Worm (Caenorhabditis elegans) whole organism, late embryonic: Measurements from ENCODE around the gene glt-7.

Source experiments
- C08G9.2 ChIP-seq: sonication (generic microtip); optimal IDR thresholded peaks from 2 replicates; lab custom pipeline; 2016; ENCODE audit warnings: mild to moderate bottlenecking, missing genetic modification characterization, moderate library complexity, missing compliant biosample characterization
- C38D4.7 ChIP-seq: fragments of 200-800 bp; sonication (Bioruptor generic); optimal IDR thresholded peaks from 2 replicates; lab custom pipeline; 2018; ENCODE audit warnings: mild to moderate bottlenecking, missing genetic modification characterization, moderate library complexity, missing compliant biosample characterization
- F13H6.1 ChIP-seq: sonication (generic microtip); optimal IDR thresholded peaks from 2 replicates; lab custom pipeline; 2016; ENCODE audit warnings: missing genetic modification characterization, missing compliant biosample characterization
- T23F11.4 ChIP-seq: fragments of 200-800 bp; sonication (Bioruptor generic); optimal IDR thresholded peaks from 2 replicates; lab custom pipeline; 2018; ENCODE audit warnings: mild to moderate bottlenecking, missing genetic modification characterization, missing compliant biosample characterization
- ahr-1 ChIP-seq: sonication (generic microtip); optimal IDR thresholded peaks from 2 replicates; lab custom pipeline; 2016; ENCODE audit warnings: missing genetic modification characterization, missing compliant biosample characterization
- ama-1 ChIP-seq: fragments of 150-350 bp; optimal IDR thresholded peaks from 2 replicates; lab custom pipeline; 2014
- ceh-18 ChIP-seq: sonication (generic microtip); optimal IDR thresholded peaks from 2 replicates; lab custom pipeline; 2016; ENCODE audit warnings: missing genetic modification characterization, missing compliant biosample characterization
- ceh-22 ChIP-seq: sonication (generic microtip); optimal IDR thresholded peaks from 2 replicates; lab custom pipeline; 2017; ENCODE audit warnings: missing biosample characterization, missing genetic modification characterization
- ceh-31 ChIP-seq: sonication (generic microtip); optimal IDR thresholded peaks from 2 replicates; lab custom pipeline; 2016; ENCODE audit warnings: missing genetic modification characterization, missing compliant biosample characterization
- ceh-34 ChIP-seq: sonication (generic microtip); optimal IDR thresholded peaks from 2 replicates; lab custom pipeline; 2016; ENCODE audit warnings: mild to moderate bottlenecking, missing genetic modification characterization, missing compliant biosample characterization
- ceh-45 ChIP-seq: fragments of 200-800 bp; sonication (Bioruptor generic); IDR thresholded peaks from 2 replicates; pipeline ENCODE4 v1.3.6; 2022; ENCODE audit warnings: missing genetic modification reagents, missing genetic modification characterization, missing compliant biosample characterization
- ceh-48 ChIP-seq: sonication (generic microtip); optimal IDR thresholded peaks from 2 replicates; lab custom pipeline; 2016; ENCODE audit warnings: missing genetic modification characterization, inconsistent platforms, missing compliant biosample characterization
- dmd-4 ChIP-seq: sonication (generic microtip); optimal IDR thresholded peaks from 2 replicates; lab custom pipeline; 2016; ENCODE audit warnings: borderline replicate concordance, missing genetic modification characterization, missing compliant biosample characterization
- dve-1 ChIP-seq: sonication (generic microtip); optimal IDR thresholded peaks from 2 replicates; lab custom pipeline; 2017; ENCODE audit warnings: antibody characterized with exemption, mild to moderate bottlenecking, missing genetic modification characterization, missing compliant biosample characterization
- eyg-1 ChIP-seq: sonication (generic microtip); optimal IDR thresholded peaks from 2 replicates; lab custom pipeline; 2016; ENCODE audit warnings: missing genotype, missing genetic modification characterization, missing compliant biosample characterization
- fkh-10 ChIP-seq: fragments of 150-350 bp; optimal IDR thresholded peaks from 2 replicates; lab custom pipeline; 2014; ENCODE audit warnings: missing biosample characterization, missing genetic modification reagents, missing genetic modification characterization
- hlh-30 ChIP-seq: sonication (generic microtip); optimal IDR thresholded peaks from 2 replicates; lab custom pipeline; 2017; ENCODE audit warnings: antibody characterized with exemption, missing genetic modification characterization, missing compliant biosample characterization; ENCODE audit not compliant: insufficient read depth
- hlh-8 ChIP-seq: sonication (generic microtip); optimal IDR thresholded peaks from 2 replicates; lab custom pipeline; 2016; ENCODE audit warnings: missing genotype, missing genetic modification characterization, missing compliant biosample characterization
- lim-6 ChIP-seq: sonication (generic microtip); optimal IDR thresholded peaks from 2 replicates; lab custom pipeline; 2016; ENCODE audit warnings: missing genetic modification characterization, missing compliant biosample characterization
- madf-2 ChIP-seq: sonication (generic microtip); optimal IDR thresholded peaks from 2 replicates; lab custom pipeline; 2017; ENCODE audit warnings: missing genetic modification characterization, missing compliant biosample characterization
- mec-3 ChIP-seq: sonication (generic microtip); optimal IDR thresholded peaks from 2 replicates; lab custom pipeline; 2016; ENCODE audit warnings: borderline replicate concordance, missing genetic modification characterization, missing compliant biosample characterization
- nfya-1 ChIP-seq: sonication (generic microtip); optimal IDR thresholded peaks from 2 replicates; lab custom pipeline; 2017; ENCODE audit warnings: missing genetic modification characterization, mild to moderate bottlenecking, missing compliant biosample characterization, antibody characterized with exemption, moderate library complexity
- npax-4 ChIP-seq: sonication (generic microtip); optimal IDR thresholded peaks from 2 replicates; lab custom pipeline; 2016; ENCODE audit warnings: missing genetic modification characterization, missing compliant biosample characterization
- odd-2 ChIP-seq: sonication (generic microtip); optimal IDR thresholded peaks from 2 replicates; lab custom pipeline; 2017; ENCODE audit warnings: antibody characterized with exemption, mild to moderate bottlenecking, missing genetic modification characterization, missing compliant biosample characterization
- pax-1 ChIP-seq: fragments of 150-350 bp; optimal IDR thresholded peaks from 2 replicates; lab custom pipeline; 2014; ENCODE audit warnings: missing biosample characterization, missing genetic modification characterization
- rnt-1 ChIP-seq: sonication (generic microtip); optimal IDR thresholded peaks from 2 replicates; lab custom pipeline; 2016; ENCODE audit warnings: missing genetic modification characterization, missing compliant biosample characterization
- sox-2 ChIP-seq: fragments of 200-800 bp; sonication (Bioruptor generic); IDR thresholded peaks from 2 replicates; pipeline ENCODE4 v1.3.6; 2022; ENCODE audit warnings: missing genetic modification reagents, missing genetic modification characterization, missing compliant biosample characterization
- tbx-7 ChIP-seq: sonication (generic microtip); optimal IDR thresholded peaks from 2 replicates; lab custom pipeline; 2016; ENCODE audit warnings: missing genotype, missing genetic modification characterization, missing compliant biosample characterization
- unc-3 ChIP-seq, 2 experiments: fragments of 200-800 bp in 1 of 2; sonication (Bioruptor generic) in 1 of 2; sonication (generic microtip) in 1 of 2; conservative IDR thresholded peaks in 1 of 2; optimal IDR thresholded peaks in 1 of 2; 2 replicates each; pipeline versions ENCODE4 v1.3.6 to Lab custom; 2016 to 2022; ENCODE audit warnings: missing compliant biosample characterization in 2 of 2, missing genetic modification characterization in 2 of 2, missing genetic modification reagents in 1 of 2
- unc-55 ChIP-seq: sonication (generic microtip); optimal IDR thresholded peaks from 2 replicates; lab custom pipeline; 2017; ENCODE audit warnings: missing biosample characterization, missing genetic modification reagents, missing genetic modification characterization
- unc-86 ChIP-seq: sonication (generic microtip); optimal IDR thresholded peaks from 2 replicates; lab custom pipeline; 2016; ENCODE audit warnings: missing genetic modification characterization, missing compliant biosample characterization
- zip-5 ChIP-seq: sonication (generic microtip); optimal IDR thresholded peaks from 2 replicates; lab custom pipeline; 2016; ENCODE audit warnings: missing genetic modification characterization, missing compliant biosample characterization
- ztf-16 ChIP-seq: sonication (generic microtip); optimal IDR thresholded peaks from 2 replicates; lab custom pipeline; 2017; ENCODE audit warnings: missing genetic modification characterization, missing compliant biosample characterization

Gene glt-7

DNA sequence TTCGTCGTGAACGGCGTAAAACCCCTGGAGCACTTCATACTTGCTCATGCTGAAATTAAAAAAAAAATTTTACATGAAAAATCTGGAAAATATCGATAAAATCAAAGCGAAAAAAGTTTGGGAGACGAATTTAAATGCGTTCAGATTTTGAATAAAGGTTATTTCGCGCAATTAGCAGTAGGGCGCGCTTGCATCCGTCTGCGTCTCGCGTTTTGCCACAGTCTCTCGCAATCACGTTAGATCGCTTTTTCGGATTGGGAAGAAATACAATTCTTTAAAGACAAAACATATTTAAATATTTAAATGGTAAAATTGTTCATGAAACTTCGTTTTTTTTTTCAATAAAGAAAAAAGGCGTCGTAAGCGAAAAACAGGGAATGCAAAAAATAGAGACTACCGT, 12.5 kb upstream of the glt-7 start, which contains the start of gene pig-1 (continued):
- no peak for TF ChIP-seq dmd-4
- no peak for TF ChIP-seq mec-3 (tag; lab: Kevin White, UChicago)
- peak; percentile 15 for TF ChIP-seq unc-55 (GFP tag; lab: Kevin White, UChicago)
- TF ChIP-seq sox-2 (GFP tag; lab: Robert Waterston, UW), result no peak
- TF ChIP-seq ama-1 (lab: Kevin White, UChicago), result no peak
- peak; percentile 20 for TF ChIP-seq nfya-1 (tag; lab: Kevin White, UChicago)
- TF ChIP-seq odd-2 (tag; lab: Kevin White, UChicago), result no peak
- TF ChIP-seq ceh-34, result no peak
- no peak for TF ChIP-seq T23F11.4
- no peak for TF ChIP-seq hlh-30 (tag; lab: Kevin White, UChicago)

- TF ChIP-seq sox-2 (GFP tag; lab: Robert Waterston, UW) (no peak), rnt-1 (tag; lab: Kevin White, UChicago) (no peak), ceh-45 (GFP tag; lab: Robert Waterston, UW) (no peak), ahr-1 (tag; lab: Kevin White, UChicago) (no peak), eyg-1 (no peak), unc-86 (no peak), ceh-18 (no peak), fkh-10 (GFP tag; lab: Kevin White, UChicago) (no peak), npax-4 (no peak)
Measured at ce11 chrIV:522566-522965, 9.4 kb upstream of the glt-7 start.

- no peak for TF ChIP-seq mec-3 (tag; lab: Kevin White, UChicago)
Measured at ce11 chrIV:523595-523994, 8.3 kb upstream of the glt-7 start, which contains the start of gene asm-3. asm-3 (minus strand) TSS chrIV:523809.

DNA sequence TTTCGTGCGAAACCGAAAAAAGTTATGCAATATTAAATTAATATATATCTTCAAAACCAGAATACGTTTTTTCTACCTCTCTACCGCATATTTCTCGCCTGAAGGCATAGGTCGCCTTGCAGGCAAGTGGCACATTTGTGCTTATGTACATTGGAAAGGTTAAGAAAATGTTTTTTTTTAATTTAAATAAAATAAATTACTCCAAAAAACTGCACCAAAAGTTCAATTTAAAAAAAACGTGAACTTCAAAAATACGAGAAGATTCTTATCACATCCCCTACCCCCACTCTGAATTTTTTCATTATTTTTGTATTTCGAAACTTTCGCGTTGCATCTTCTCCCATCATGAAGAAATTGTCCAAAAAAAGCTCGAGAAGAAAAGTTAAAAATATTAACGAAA, 7.6 kb upstream of the glt-7 start, which contains the start of gene W03G1.2:
W03G1.2 (plus strand) TSS at position 301 of the 400 bp plus-strand sequence.
- TF ChIP-seq ceh-22 (no peak), unc-55 (GFP tag; lab: Kevin White, UChicago) (no peak)

DNA sequence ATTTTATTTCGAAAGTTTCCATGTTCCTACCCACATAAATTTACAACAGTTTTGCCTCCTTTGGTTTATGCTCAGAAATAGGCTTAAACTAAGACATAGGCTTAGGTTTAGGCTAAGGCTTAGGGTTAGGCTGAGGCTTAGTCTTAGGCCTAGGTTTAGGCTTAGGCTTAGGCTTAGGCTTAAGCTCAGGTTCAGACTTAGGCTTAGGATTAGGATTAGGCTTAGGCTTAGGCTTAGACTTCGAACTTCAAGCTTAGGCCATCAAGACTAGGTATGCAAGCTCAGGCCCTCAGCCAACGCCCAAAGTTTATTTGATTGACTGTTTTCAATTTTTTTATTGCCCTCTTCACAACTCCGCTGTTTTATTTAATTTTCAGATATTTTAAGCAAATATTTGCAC, 13.9 kb downstream of the glt-7 start:
- TF ChIP-seq lim-6 (tag; lab: Kevin White, UChicago), result no peak
- TF ChIP-seq dve-1, result peak; percentile 59

DNA sequence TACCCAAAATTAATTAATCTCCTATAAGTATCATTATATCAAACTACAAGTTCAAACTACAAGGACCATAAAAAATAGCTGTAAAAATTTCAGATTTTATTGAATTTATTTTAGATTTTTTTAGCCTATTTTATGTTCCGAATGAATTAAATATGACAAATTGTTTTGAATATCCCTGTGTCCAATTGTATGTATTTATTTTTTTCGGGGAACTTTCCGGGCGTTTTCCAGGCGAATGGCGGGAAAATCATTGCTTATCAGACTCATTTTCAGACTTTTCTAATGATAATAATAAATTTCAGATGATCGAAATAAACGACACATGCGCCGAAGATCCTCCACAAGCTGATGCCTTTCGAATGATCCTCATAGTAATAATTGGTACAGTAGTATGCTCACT, 16.1 kb downstream of the glt-7 start, which contains the start of gene F56A11.4:
F56A11.4 (plus strand) TSS at position 301 of the 400 bp plus-strand sequence.
- TF ChIP-seq unc-86 (no peak), C38D4.7 (GFP tag; lab: Kevin White, UChicago) (no peak), ceh-48 (no peak), ztf-16 (tag; lab: Kevin White, UChicago) (no peak), ceh-34 (no peak), ahr-1 (tag; lab: Kevin White, UChicago) (no peak), F13H6.1 (tag; lab: Kevin White, UChicago) (no peak), C08G9.2 (tag; lab: Kevin White, UChicago) (no peak), dve-1 (no peak), zip-5 (tag; lab: Kevin White, UChicago) (no peak), unc-3 (GFP tag; conservative IDR thresholded peaks at IDR 0.05; lab: Robert Waterston, UW) (no peak), unc-3 (tag; optimal IDR thresholded peaks at IDR 0.05; lab: Kevin White, UChicago) (no peak), hlh-8 (no peak), unc-55 (GFP tag; lab: Kevin White, UChicago) (no peak), dmd-4 (no peak), pax-1 (tag; lab: Kevin White, UChicago) (no peak), ceh-31 (tag; lab: Kevin White, UChicago) (no peak), tbx-7 (tag; lab: Kevin White, UChicago) (no peak), madf-2 (tag; lab: Kevin White, UChicago) (no peak)
